Fruit fly (Drosophila melanogaster) whole organism, adult: ENCODE results near the gene upSET.
A peak's percentile ranks its signal among the peaks of the same experiment; 100 is the strongest.

Source experiments
- CG11617 ChIP-seq: fragments of 200-800 bp; sonication (Bioruptor generic); optimal IDR thresholded peaks from 2 replicates; lab custom pipeline; 2017; ENCODE audit warnings: mild to moderate bottlenecking, missing biosample characterization, missing genetic modification reagents, missing genetic modification characterization
- CG12768 ChIP-seq: fragments of 200-800 bp; sonication (Bioruptor generic); optimal IDR thresholded peaks from 2 replicates; lab custom pipeline; 2017; ENCODE audit warnings: missing biosample characterization, missing genetic modification characterization, mild to moderate bottlenecking, moderate library complexity, missing genetic modification reagents
- CG14711 ChIP-seq: fragments of 200-800 bp; sonication (Bioruptor generic); optimal IDR thresholded peaks from 2 replicates; lab custom pipeline; 2018; ENCODE audit warnings: missing biosample characterization, mild to moderate bottlenecking, missing genetic modification characterization, moderate library complexity
- CG1620 ChIP-seq: fragments of 200-800 bp; sonication (Bioruptor generic); optimal IDR thresholded peaks from 2 replicates; lab custom pipeline; 2016; ENCODE audit warnings: missing biosample characterization, missing genetic modification characterization
- CG33017 ChIP-seq: fragments of 200-800 bp; sonication (Bioruptor generic); optimal IDR thresholded peaks from 2 replicates; lab custom pipeline; 2018; ENCODE audit warnings: missing biosample characterization, mild to moderate bottlenecking, missing genetic modification characterization, moderate library complexity
- CG5204 ChIP-seq: fragments of 200-800 bp; sonication (Bioruptor generic); optimal IDR thresholded peaks from 2 replicates; lab custom pipeline; 2016; ENCODE audit warnings: missing biosample characterization, missing genetic modification characterization
- CG7045 ChIP-seq: fragments of 200-800 bp; sonication (Bioruptor generic); optimal IDR thresholded peaks from 2 replicates; lab custom pipeline; 2017; ENCODE audit warnings: missing biosample characterization, mild to moderate bottlenecking, missing genetic modification characterization
- CG7101 ChIP-seq: fragments of 200-800 bp; sonication (Bioruptor generic); optimal IDR thresholded peaks from 2 replicates; lab custom pipeline; 2018; ENCODE audit warnings: missing biosample characterization, mild to moderate bottlenecking, missing genetic modification characterization, moderate library complexity
- Clk ChIP-seq: fragments of 200-800 bp; sonication (Bioruptor generic); optimal IDR thresholded peaks from 2 replicates; lab custom pipeline; 2017; ENCODE audit warnings: missing biosample characterization, missing genetic modification characterization
- Crg-1 ChIP-seq: fragments of 200-800 bp; sonication (Bioruptor generic); optimal IDR thresholded peaks from 2 replicates; lab custom pipeline; 2016; ENCODE audit warnings: missing biosample characterization, missing genetic modification characterization
- Hr96 ChIP-seq: fragments of 200-800 bp; sonication (Bioruptor generic); optimal IDR thresholded peaks from 2 replicates; lab custom pipeline; 2016; ENCODE audit warnings: missing biosample characterization, missing genetic modification characterization
- Mnt ChIP-seq: fragments of 200-800 bp; sonication (Bioruptor generic); optimal IDR thresholded peaks from 2 replicates; lab custom pipeline; 2016; ENCODE audit warnings: missing biosample characterization, mild to moderate bottlenecking, missing genetic modification characterization
- bab1 ChIP-seq: fragments of 200-800 bp; sonication (Bioruptor generic); optimal IDR thresholded peaks from 3 replicates; lab custom pipeline; 2019; ENCODE audit warnings: missing biosample characterization, mild to moderate bottlenecking, missing genetic modification characterization, moderate library complexity
- cic ChIP-seq: fragments of 200-800 bp; sonication (Bioruptor generic); optimal IDR thresholded peaks from 2 replicates; lab custom pipeline; 2017; ENCODE audit warnings: missing biosample characterization, mild to moderate bottlenecking, missing genetic modification characterization, moderate library complexity
- cnc ChIP-seq, 2 experiments: fragments of >200 bp; optimal IDR thresholded peaks; 2 replicates each; lab custom pipeline; 2017
- kay ChIP-seq: fragments of 200-800 bp; sonication (Bioruptor generic); peaks from one replicate; lab custom pipeline; 2016; ENCODE audit warnings: missing biosample characterization, missing genetic modification characterization, borderline replicate concordance
- ovo ChIP-seq: fragments of 200-800 bp; sonication (Bioruptor generic); optimal IDR thresholded peaks from 2 replicates; lab custom pipeline; 2016; ENCODE audit warnings: missing biosample characterization, missing genetic modification characterization
- pad ChIP-seq: fragments of 200-800 bp; sonication (Bioruptor generic); optimal IDR thresholded peaks from 3 replicates; lab custom pipeline; 2017; ENCODE audit warnings: missing biosample characterization, missing genetic modification characterization, mild to moderate bottlenecking, moderate library complexity, missing genetic modification reagents
- tj ChIP-seq: fragments of 200-800 bp; sonication (Bioruptor generic); optimal IDR thresholded peaks from 3 replicates; lab custom pipeline; 2017; ENCODE audit warnings: missing biosample characterization, mild to moderate bottlenecking, missing genetic modification characterization, moderate library complexity
- toe ChIP-seq: fragments of 200-800 bp; sonication (Bioruptor generic); optimal IDR thresholded peaks from 2 replicates; lab custom pipeline; 2016; ENCODE audit warnings: missing biosample characterization, missing genetic modification characterization

upSET gene

DNA sequence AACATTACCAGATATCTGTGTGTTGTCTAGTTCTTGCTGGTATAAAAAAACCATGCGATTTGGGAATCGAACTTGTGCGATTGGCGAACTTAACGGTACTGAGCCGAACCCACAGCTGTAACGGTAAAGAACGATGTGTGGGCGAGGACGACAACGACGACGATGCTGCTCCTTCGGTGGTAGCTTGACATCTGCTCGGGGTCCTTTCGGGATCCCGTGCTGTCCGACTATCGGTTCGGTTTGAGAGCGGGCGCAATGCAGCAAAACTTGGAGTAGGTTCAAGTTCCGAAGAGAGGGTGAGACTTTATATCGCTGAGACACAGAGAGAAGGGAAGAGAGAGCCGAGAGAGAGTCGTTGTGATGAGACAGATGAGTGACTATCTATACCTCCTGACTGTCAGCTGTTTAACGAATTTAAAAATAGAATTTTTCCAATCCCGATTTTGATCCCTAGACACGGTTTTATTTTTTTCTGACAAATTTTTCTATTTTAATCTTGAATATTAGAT, 8.6 kb upstream of the upSET start, which contains the start of gene CG17364:
Gene CG17364, minus strand, starts transcription at position 168 of the 509 bp plus-strand sequence.
- TF ChIP-seq bab1 (GFP tag; lab: Kevin White, UChicago): no peak
- TF ChIP-seq pad (GFP tag; lab: Kevin White, UChicago): no peak
- TF ChIP-seq kay (GFP tag; lab: Kevin White, UChicago): no peak
- TF ChIP-seq Crg-1 (GFP tag; lab: Kevin White, UChicago): no peak
- no peak for TF ChIP-seq CG1620 (GFP tag; lab: Kevin White, UChicago)
- TF ChIP-seq cic (GFP tag; lab: Kevin White, UChicago): no peak
- no peak for TF ChIP-seq Hr96 (GFP tag; lab: Kevin White, UChicago)
- no peak for TF ChIP-seq CG11617 (GFP tag; lab: Kevin White, UChicago)
- TF ChIP-seq CG7045 (GFP tag; lab: Kevin White, UChicago): no peak
- TF ChIP-seq CG33017 (tag; lab: Kevin White, UChicago): no peak
- TF ChIP-seq CG5204 (GFP tag; lab: Kevin White, UChicago): no peak
- no peak for TF ChIP-seq ovo (GFP tag; lab: Kevin White, UChicago)
- TF ChIP-seq cnc (optimal IDR thresholded peaks at IDR 0.05; lab: Kevin White, UChicago): no peak
- TF ChIP-seq Clk (GFP tag; lab: Kevin White, UChicago): no peak
- TF ChIP-seq CG14711 (tag; lab: Kevin White, UChicago): no peak
- TF ChIP-seq CG7101: no peak
- no peak for TF ChIP-seq Mnt (GFP tag; lab: Kevin White, UChicago)
- no peak for TF ChIP-seq tj
- no peak for TF ChIP-seq toe (GFP tag; lab: Kevin White, UChicago)
- TF ChIP-seq CG12768: no peak

DNA sequence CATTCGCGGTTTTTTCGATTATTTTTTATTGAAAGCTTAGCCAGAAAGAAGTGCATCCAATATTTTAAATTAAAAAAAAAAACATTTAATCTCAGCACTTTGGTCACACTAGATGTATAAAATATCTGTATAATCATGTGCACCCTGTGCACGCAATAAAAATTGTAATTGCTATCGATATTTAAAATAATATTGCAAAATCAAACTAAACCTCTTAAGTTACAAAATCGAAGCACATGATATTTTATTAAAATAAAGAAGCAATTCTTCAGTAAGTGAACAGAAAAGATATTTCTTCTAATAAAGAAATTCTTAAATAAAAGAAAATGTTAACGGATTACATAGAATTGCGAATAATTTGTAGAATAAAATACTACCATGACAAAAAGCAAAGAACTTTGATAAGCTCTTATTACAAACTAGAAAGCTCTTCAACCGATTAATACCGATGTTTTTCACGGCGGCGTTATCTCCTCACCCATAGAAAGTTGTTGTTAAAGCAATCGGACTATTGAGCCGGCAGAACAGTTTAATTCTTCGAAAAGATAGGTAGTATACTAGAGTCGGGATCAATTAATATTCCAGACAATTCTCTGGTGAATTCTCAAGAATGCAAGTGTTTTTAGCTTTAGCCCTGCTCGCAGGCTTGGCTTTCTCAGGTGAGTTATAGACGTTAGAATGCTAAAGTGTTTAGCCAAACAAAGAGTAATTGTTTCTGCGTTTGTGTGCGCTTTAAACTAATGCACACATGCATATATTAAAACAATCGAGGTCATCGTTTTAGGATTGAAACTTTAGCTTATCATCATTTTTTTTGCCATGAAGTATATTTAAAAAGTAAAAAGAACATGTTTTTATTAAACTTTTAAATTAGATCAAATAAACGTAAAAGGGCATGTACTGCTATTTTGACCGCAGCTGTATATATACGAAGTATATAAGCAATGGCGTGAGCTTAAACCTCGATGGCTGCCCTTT, 7.9 kb upstream of the upSET start, which contains the start of gene CtsK1:
Gene CtsK1, plus strand, starts transcription at position 490 of the 978 bp plus-strand sequence.
- TF ChIP-seq CG11617 (GFP tag; lab: Kevin White, UChicago) (peak; percentile 30), ovo (GFP tag; lab: Kevin White, UChicago) (peak; percentile 63), pad (GFP tag; lab: Kevin White, UChicago) (peak; percentile 22), kay (GFP tag; lab: Kevin White, UChicago) (no peak), CG12768 (peak; percentile 63), cic (GFP tag; lab: Kevin White, UChicago) (no peak), Clk (GFP tag; lab: Kevin White, UChicago) (no peak), bab1 (GFP tag; lab: Kevin White, UChicago) (peak; percentile 88), CG33017 (tag; lab: Kevin White, UChicago) (peak; percentile 86), CG14711 (tag; lab: Kevin White, UChicago) (peak; percentile 63), CG7045 (GFP tag; lab: Kevin White, UChicago) (peak; percentile 25), CG7101 (peak; percentile 83), CG5204 (GFP tag; lab: Kevin White, UChicago) (no peak), tj (peak; percentile 3)

DNA sequence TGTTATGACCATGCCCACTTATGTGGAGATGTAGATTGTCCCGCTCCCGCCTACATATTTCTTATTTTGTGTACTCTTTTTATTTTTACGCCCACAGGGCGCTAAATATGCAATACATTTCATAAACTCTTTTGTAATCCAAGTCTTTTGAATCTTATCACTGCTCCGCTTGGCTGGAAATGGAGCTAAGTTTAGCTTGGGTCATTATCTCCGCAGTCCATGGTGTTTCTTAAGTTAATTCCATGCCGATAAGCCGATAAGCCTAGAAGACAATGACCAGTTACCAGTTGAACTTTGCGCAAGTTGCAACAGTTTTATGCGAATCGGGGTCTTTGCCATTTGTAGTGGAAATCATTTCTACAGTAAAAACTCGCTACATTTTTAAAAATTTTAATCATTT, 5.5 kb upstream of the upSET start:
- no peak for TF ChIP-seq Mnt (GFP tag; lab: Kevin White, UChicago)
- TF ChIP-seq ovo (GFP tag; lab: Kevin White, UChicago): no peak
- TF ChIP-seq CG5204 (GFP tag; lab: Kevin White, UChicago): no peak
- TF ChIP-seq CG33017 (tag; lab: Kevin White, UChicago): no peak
- no peak for TF ChIP-seq pad (GFP tag; lab: Kevin White, UChicago)
- no peak for TF ChIP-seq kay (GFP tag; lab: Kevin White, UChicago)
- TF ChIP-seq CG14711 (tag; lab: Kevin White, UChicago): no peak
- no peak for TF ChIP-seq Hr96 (GFP tag; lab: Kevin White, UChicago)
- TF ChIP-seq CG7101: no peak
- TF ChIP-seq CG7045 (GFP tag; lab: Kevin White, UChicago): no peak
- no peak for TF ChIP-seq cic (GFP tag; lab: Kevin White, UChicago)

DNA sequence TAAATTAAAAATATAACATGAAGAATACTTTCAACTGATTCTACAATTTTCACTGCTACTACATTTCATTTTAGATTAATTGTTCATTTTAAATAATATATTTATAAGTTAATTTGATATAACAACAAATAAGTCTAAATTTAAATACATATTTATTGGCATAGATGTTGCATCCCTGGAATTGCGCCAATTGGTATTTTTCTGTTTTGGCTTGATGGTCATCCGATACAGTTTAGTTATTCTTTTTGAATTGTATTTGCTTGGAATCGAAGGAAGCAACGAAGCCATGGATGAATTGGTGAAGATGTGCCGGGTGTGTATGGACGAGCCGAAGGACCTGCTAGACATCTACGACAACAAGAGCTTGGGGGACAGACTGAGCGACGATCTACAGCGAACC, 4.9 kb upstream of the upSET start, which contains the start of gene CG17361:
Gene CG17361, plus strand, starts transcription at position 200 of the 400 bp plus-strand sequence.
- TF ChIP-seq CG14711 (tag; lab: Kevin White, UChicago) (peak; percentile 37), CG7101 (peak; percentile 15), CG33017 (tag; lab: Kevin White, UChicago) (no peak)

DNA sequence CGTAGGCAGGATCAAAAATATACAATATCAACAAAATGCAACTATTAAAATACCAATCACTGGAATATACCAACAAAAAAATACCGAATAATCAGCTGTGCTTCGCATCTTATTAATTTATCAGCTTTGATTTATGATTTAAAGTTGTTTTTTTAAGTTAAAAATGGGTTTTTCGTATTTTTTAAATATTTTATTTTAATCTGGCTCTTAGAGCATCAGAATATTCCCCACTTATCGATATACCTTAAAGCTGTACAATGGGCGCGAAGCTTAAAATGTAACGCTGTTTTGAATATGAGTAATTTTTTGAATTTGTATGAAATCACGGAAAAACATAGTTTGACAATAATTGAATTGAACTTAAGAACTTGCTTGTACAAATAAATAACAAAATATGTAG, 2.7 kb upstream of the upSET start, which contains the start of gene CG17359:
Gene CG17359, minus strand, starts transcription at position 48 of the 400 bp plus-strand sequence.
- TF ChIP-seq CG11617 (GFP tag; lab: Kevin White, UChicago) (no peak), CG12768 (no peak)

DNA sequence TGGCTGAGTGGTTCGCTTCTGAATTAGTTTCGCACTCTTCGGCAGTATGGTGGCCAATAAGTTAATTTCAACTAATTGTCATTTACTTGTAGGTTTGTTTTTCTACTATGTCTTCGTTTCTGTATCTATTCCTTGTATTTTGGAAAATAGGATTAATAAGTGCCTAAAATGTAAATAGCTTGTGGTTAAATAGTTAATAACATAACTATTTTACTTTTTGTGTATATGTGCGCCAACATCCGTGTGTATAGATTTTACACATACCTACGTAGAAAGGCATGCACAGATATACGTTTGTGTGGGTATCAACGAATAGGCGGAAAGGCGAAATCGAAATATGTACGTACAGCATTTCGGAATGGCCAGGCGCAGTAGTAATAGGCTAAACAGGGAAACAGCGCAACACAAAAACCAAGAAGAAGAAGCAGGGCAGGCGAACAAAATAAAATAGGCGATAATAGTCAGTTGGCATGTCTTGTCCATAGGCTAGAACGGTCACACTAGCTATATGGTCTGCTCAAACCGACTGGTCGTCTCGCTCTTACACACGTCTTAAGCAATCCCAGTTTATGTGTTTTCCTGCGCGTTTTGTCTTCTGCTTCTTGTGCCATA, 703 bp downstream of the upSET start:
- no peak for TF ChIP-seq Clk (GFP tag; lab: Kevin White, UChicago)
- TF ChIP-seq CG14711 (tag; lab: Kevin White, UChicago): peak; percentile 21
- no peak for TF ChIP-seq CG12768
- no peak for TF ChIP-seq CG7045 (GFP tag; lab: Kevin White, UChicago)
- TF ChIP-seq Mnt (GFP tag; lab: Kevin White, UChicago): peak; percentile 80
- TF ChIP-seq Crg-1 (GFP tag; lab: Kevin White, UChicago): no peak
- TF ChIP-seq tj: peak; percentile 60
- TF ChIP-seq Hr96 (GFP tag; lab: Kevin White, UChicago): no peak
- no peak for TF ChIP-seq cnc (optimal IDR thresholded peaks at IDR 0.05; lab: Kevin White, UChicago)
- no peak for TF ChIP-seq CG5204 (GFP tag; lab: Kevin White, UChicago)
- TF ChIP-seq bab1 (GFP tag; lab: Kevin White, UChicago): peak; percentile 28
- TF ChIP-seq cic (GFP tag; lab: Kevin White, UChicago): peak; percentile 79
- no peak for TF ChIP-seq toe (GFP tag; lab: Kevin White, UChicago)
- no peak for TF ChIP-seq ovo (GFP tag; lab: Kevin White, UChicago)
- TF ChIP-seq kay (GFP tag; lab: Kevin White, UChicago): no peak
- no peak for TF ChIP-seq CG11617 (GFP tag; lab: Kevin White, UChicago)
- no peak for TF ChIP-seq CG1620 (GFP tag; lab: Kevin White, UChicago)
- peak; percentile 63 for TF ChIP-seq pad (GFP tag; lab: Kevin White, UChicago)
- TF ChIP-seq CG33017 (tag; lab: Kevin White, UChicago): no peak
- peak; percentile 42 for TF ChIP-seq CG7101
